Fruit fly (Drosophila melanogaster) whole organism, embryonic: ENCODE measurements around the gene CG12592.

Source experiments
- Antp ChIP-seq: fragments of 200-800 bp; sonication (Bioruptor generic); optimal IDR thresholded peaks from 3 replicates; lab custom pipeline; 2016; ENCODE audit warnings: missing biosample characterization, missing genetic modification characterization
- CG12236 ChIP-seq: fragments of 200-800 bp; sonication (Bioruptor generic); optimal IDR thresholded peaks from 2 replicates; lab custom pipeline; 2016; ENCODE audit warnings: missing biosample characterization, missing genetic modification characterization
- CG12769 ChIP-seq: fragments of 200-800 bp; sonication (Bioruptor generic); optimal IDR thresholded peaks from 2 replicates; lab custom pipeline; 2019; ENCODE audit warnings: missing biosample characterization, mild to moderate bottlenecking, missing genetic modification characterization, moderate library complexity
- CG14710 ChIP-seq: fragments of 200-800 bp; sonication (Bioruptor generic); optimal IDR thresholded peaks from 3 replicates; lab custom pipeline; 2019; ENCODE audit warnings: missing biosample characterization, mild to moderate bottlenecking, missing genetic modification characterization, moderate library complexity
- CG15479 ChIP-seq: fragments of 200-800 bp; sonication (Bioruptor generic); optimal IDR thresholded peaks from 3 replicates; lab custom pipeline; 2019; ENCODE audit warnings: missing biosample characterization, mild to moderate bottlenecking, missing genetic modification characterization, moderate library complexity
- CG15696 ChIP-seq: fragments of 200-800 bp; sonication (Bioruptor generic); optimal IDR thresholded peaks from 2 replicates; lab custom pipeline; 2019; ENCODE audit warnings: missing biosample characterization, mild to moderate bottlenecking, missing genetic modification characterization, moderate library complexity
- CG18619 ChIP-seq: fragments of 200-800 bp; sonication (Bioruptor generic); optimal IDR thresholded peaks from 3 replicates; lab custom pipeline; 2017; ENCODE audit warnings: missing biosample characterization, mild to moderate bottlenecking, missing genetic modification characterization
- CG3163 ChIP-seq: fragments of 200-800 bp; sonication (Bioruptor generic); optimal IDR thresholded peaks from 3 replicates; lab custom pipeline; 2016; ENCODE audit warnings: missing biosample characterization, missing genetic modification characterization
- CG32772 ChIP-seq: fragments of 200-800 bp; sonication (Bioruptor generic); IDR thresholded peaks from 2 replicates; pipeline ENCODE4 v1.3.6; 2022; ENCODE audit warnings: missing biosample characterization, missing genetic modification characterization
- CG4360 ChIP-seq: fragments of 200-800 bp; sonication (Bioruptor generic); IDR thresholded peaks from 2 replicates; pipeline ENCODE4 v1.3.6; 2022; ENCODE audit warnings: missing biosample characterization, missing genetic modification characterization
- CG6813 ChIP-seq: fragments of 200-800 bp; sonication (Bioruptor generic); optimal IDR thresholded peaks from 2 replicates; lab custom pipeline; 2017; ENCODE audit warnings: missing biosample characterization, missing genetic modification characterization, mild to moderate bottlenecking, moderate library complexity, missing genetic modification reagents
- CG7556 ChIP-seq: fragments of 200-800 bp; sonication (Bioruptor generic); optimal IDR thresholded peaks from 2 replicates; lab custom pipeline; 2017; ENCODE audit warnings: missing biosample characterization, mild to moderate bottlenecking, missing genetic modification characterization
- CG7745 ChIP-seq: fragments of 200-800 bp; sonication (Bioruptor generic); optimal IDR thresholded peaks from 2 replicates; lab custom pipeline; 2018; ENCODE audit warnings: missing biosample characterization, mild to moderate bottlenecking, missing genetic modification characterization, moderate library complexity
- CG8388 ChIP-seq: fragments of 200-800 bp; sonication (Bioruptor generic); optimal IDR thresholded peaks from 2 replicates; lab custom pipeline; 2019; ENCODE audit warnings: missing biosample characterization, mild to moderate bottlenecking, missing genetic modification characterization, moderate library complexity
- CG8765 ChIP-seq: fragments of 200-800 bp; sonication (Bioruptor generic); IDR thresholded peaks from 2 replicates; pipeline ENCODE4 v1.3.6; 2022; ENCODE audit warnings: missing biosample characterization, missing genetic modification characterization
- CG9797 ChIP-seq: fragments of 200-800 bp; sonication (Bioruptor generic); optimal IDR thresholded peaks from 3 replicates; lab custom pipeline; 2018; ENCODE audit warnings: missing biosample characterization, mild to moderate bottlenecking, missing genetic modification characterization
- Deaf1 ChIP-seq: fragments of 200-800 bp; optimal IDR thresholded peaks from 3 replicates; lab custom pipeline; 2019; ENCODE audit warnings: missing biosample characterization, mild to moderate bottlenecking, missing genetic modification characterization, moderate library complexity
- Dip2 ChIP-seq: fragments of 200-800 bp; sonication (Bioruptor generic); IDR thresholded peaks from 2 replicates; pipeline ENCODE4 v1.3.6; 2022; ENCODE audit warnings: missing biosample characterization, missing genetic modification characterization
- HmgZ ChIP-seq: fragments of 200-800 bp; sonication (Bioruptor generic); optimal IDR thresholded peaks from 2 replicates; lab custom pipeline; 2018; ENCODE audit warnings: missing biosample characterization, mild to moderate bottlenecking, missing genetic modification characterization
- Hr78 ChIP-seq, 2 experiments: fragments of 200-800 bp in 1 of 2; fragments of >200 bp in 1 of 2; sonication (Bioruptor generic) in 1 of 2; optimal IDR thresholded peaks; 2 replicates each; lab custom pipeline; 2017 to 2019; ENCODE audit warnings: missing biosample characterization in 2 of 2, missing genetic modification characterization in 2 of 2, mild to moderate bottlenecking in 1 of 2, moderate library complexity in 1 of 2
- Nf-YA ChIP-seq: fragments of 200-800 bp; sonication (Bioruptor generic); IDR thresholded peaks from 2 replicates; pipeline ENCODE4 v1.3.6; 2022; ENCODE audit warnings: missing biosample characterization, missing genetic modification characterization
- Oaz ChIP-seq: fragments of 200-800 bp; sonication (Bioruptor generic); IDR thresholded peaks from 2 replicates; pipeline ENCODE4 v1.3.6; 2022; ENCODE audit warnings: missing biosample characterization, missing genetic modification characterization
- Opbp ChIP-seq: fragments of 200-800 bp; sonication (Bioruptor generic); IDR thresholded peaks from 3 replicates; pipeline ENCODE4 v1.3.6; 2022; ENCODE audit warnings: missing biosample characterization, missing genetic modification characterization; ENCODE audit not compliant: partially characterized antibody
- Sox100B ChIP-seq: fragments of 200-800 bp; sonication (Bioruptor generic); optimal IDR thresholded peaks from 3 replicates; lab custom pipeline; 2018; ENCODE audit warnings: missing biosample characterization, mild to moderate bottlenecking, missing genetic modification characterization
- Sry-β ChIP-seq: fragments of 200-800 bp; sonication (Bioruptor generic); optimal IDR thresholded peaks from 2 replicates; lab custom pipeline; 2018; ENCODE audit warnings: missing biosample characterization, mild to moderate bottlenecking, missing genetic modification characterization, moderate library complexity
- Taf1 ChIP-seq: fragments of 200-800 bp; sonication (Bioruptor generic); IDR thresholded peaks from 2 replicates; pipeline ENCODE4 v1.3.6; 2022; ENCODE audit warnings: missing biosample characterization, missing genetic modification characterization
- Xbp1 ChIP-seq: fragments of 200-800 bp; sonication (Bioruptor generic); optimal IDR thresholded peaks from 3 replicates; lab custom pipeline; 2016; ENCODE audit warnings: missing biosample characterization, mild to moderate bottlenecking, missing genetic modification characterization
- ap ChIP-seq: fragments of 200-800 bp; sonication (Bioruptor generic); IDR thresholded peaks from 2 replicates; pipeline ENCODE4 v1.3.6; 2022; ENCODE audit warnings: missing biosample characterization, missing genetic modification characterization
- bbx ChIP-seq: fragments of 200-800 bp; sonication (Bioruptor generic); IDR thresholded peaks from 2 replicates; pipeline ENCODE4 v1.3.6; 2022; ENCODE audit warnings: missing biosample characterization, missing genetic modification characterization; ENCODE audit not compliant: partially characterized antibody
- crol ChIP-seq: fragments of 200-800 bp; sonication (Bioruptor generic); IDR thresholded peaks from 2 replicates; pipeline ENCODE4 v1.3.6; 2022; ENCODE audit warnings: missing biosample characterization, missing genetic modification characterization
- fd96Cb ChIP-seq: fragments of 200-800 bp; sonication (Bioruptor generic); optimal IDR thresholded peaks from 2 replicates; lab custom pipeline; 2018; ENCODE audit warnings: missing biosample characterization, mild to moderate bottlenecking, missing genetic modification characterization, moderate library complexity
- ftz-f1 ChIP-seq: fragments of 200-800 bp; sonication (Bioruptor generic); optimal IDR thresholded peaks from 2 replicates; lab custom pipeline; 2016; ENCODE audit warnings: missing biosample characterization, missing genetic modification characterization
- hb ChIP-seq: fragments of 200-800 bp; sonication (Bioruptor generic); IDR thresholded peaks from 3 replicates; pipeline ENCODE4 v1.3.6; 2022; ENCODE audit warnings: missing biosample characterization, missing genetic modification characterization; ENCODE audit not compliant: partially characterized antibody
- her ChIP-seq: fragments of 200-800 bp; sonication (Bioruptor generic); optimal IDR thresholded peaks from 2 replicates; lab custom pipeline; 2016; ENCODE audit warnings: missing biosample characterization, missing genetic modification characterization
- insv ChIP-seq, 2 experiments: fragments of 200-800 bp; sonication (Bioruptor generic); optimal IDR thresholded peaks; 3 replicates each; lab custom pipeline; 2016 to 2018; ENCODE audit warnings: missing biosample characterization in 2 of 2, missing genetic modification characterization in 2 of 2
- inv ChIP-seq: fragments of 200-800 bp; sonication (Bioruptor generic); IDR thresholded peaks from 2 replicates; pipeline ENCODE4 v1.3.6; 2022; ENCODE audit warnings: missing biosample characterization, missing genetic modification characterization; ENCODE audit not compliant: partially characterized antibody
- kay ChIP-seq: fragments of 200-800 bp; sonication (Bioruptor generic); optimal IDR thresholded peaks from 2 replicates; lab custom pipeline; 2016; ENCODE audit warnings: missing biosample characterization, missing genetic modification characterization
- lbe ChIP-seq: fragments of 200-800 bp; sonication (Bioruptor generic); optimal IDR thresholded peaks from 2 replicates; lab custom pipeline; 2016; ENCODE audit warnings: missing biosample characterization, mild to moderate bottlenecking, missing genetic modification characterization
- lola ChIP-seq, 3 experiments: fragments of >200 bp in 2 of 3; fragments of 200-800 bp in 1 of 3; sonication (Bioruptor generic) in 1 of 3; optimal IDR thresholded peaks; 2 replicates each; lab custom pipeline; 2017 to 2019; ENCODE audit warnings: missing biosample characterization in 3 of 3, missing genetic modification characterization in 3 of 3, mild to moderate bottlenecking in 1 of 3, moderate library complexity in 1 of 3
- nerfin-1 ChIP-seq: fragments of 200-800 bp; sonication (Bioruptor generic); optimal IDR thresholded peaks from 3 replicates; lab custom pipeline; 2019; ENCODE audit warnings: missing biosample characterization, mild to moderate bottlenecking, missing genetic modification characterization, moderate library complexity
- nom ChIP-seq: fragments of 200-800 bp; sonication (Bioruptor generic); optimal IDR thresholded peaks from 2 replicates; lab custom pipeline; 2017; ENCODE audit warnings: missing biosample characterization, missing genetic modification characterization, mild to moderate bottlenecking, moderate library complexity, missing genetic modification reagents
- peb ChIP-seq: fragments of 200-800 bp; sonication (Bioruptor generic); IDR thresholded peaks from 2 replicates; pipeline ENCODE4 v1.3.6; 2022; ENCODE audit warnings: missing biosample characterization, missing genetic modification characterization
- psq ChIP-seq: fragments of 200-800 bp; sonication (Bioruptor generic); optimal IDR thresholded peaks from 2 replicates; lab custom pipeline; 2017; ENCODE audit warnings: missing biosample characterization, missing genetic modification characterization
- ranshi ChIP-seq: fragments of 200-800 bp; sonication (Bioruptor generic); IDR thresholded peaks from 2 replicates; pipeline ENCODE4 v1.3.6; 2022; ENCODE audit warnings: missing biosample characterization, missing genetic modification characterization
- rib ChIP-seq: fragments of 200-800 bp; sonication (Bioruptor generic); IDR thresholded peaks from 2 replicates; pipeline ENCODE4 v1.3.6; 2022; ENCODE audit warnings: missing biosample characterization, missing genetic modification characterization
- ro ChIP-seq: fragments of 200-800 bp; sonication (Bioruptor generic); IDR thresholded peaks from 2 replicates; pipeline ENCODE4 v1.3.6; 2022; ENCODE audit warnings: missing biosample characterization, missing genetic modification characterization
- sr ChIP-seq: fragments of 200-800 bp; sonication (Bioruptor generic); IDR thresholded peaks from 3 replicates; pipeline ENCODE4 v1.3.6; 2022; ENCODE audit warnings: missing biosample characterization, missing genetic modification characterization
- sug ChIP-seq: fragments of 200-800 bp; optimal IDR thresholded peaks from 2 replicates; lab custom pipeline; 2019; ENCODE audit warnings: missing biosample characterization, mild to moderate bottlenecking, missing genetic modification characterization, moderate library complexity

CG12592 gene

dm6 chr3R:10350741-10351629, 12.8 kb downstream of the CG12592 start (continued):
- peak; percentile 30 for TF ChIP-seq CG3163 (GFP tag; lab: Kevin White, UChicago)
- peak; percentile 71 for TF ChIP-seq HmgZ (tag; lab: Kevin White, UChicago)
- TF ChIP-seq Sox100B (GFP tag; lab: Kevin White, UChicago), result peak; percentile 79
- TF ChIP-seq CG12236, result peak; percentile 38
- peak; percentile 81 for TF ChIP-seq CG18619 (GFP tag; lab: Kevin White, UChicago)
- TF ChIP-seq lola (GFP tag; optimal IDR thresholded peaks at IDR 0.05; lab: Kevin White, UChicago), result peak in 1 of 3 experiments; percentile 1
- TF ChIP-seq ftz-f1 (GFP tag; lab: Kevin White, UChicago), result peak; percentile 56
- TF ChIP-seq bbx (GFP tag; lab: Robert Waterston, UW), result no peak
- peak; percentile 64 for TF ChIP-seq CG8388 (GFP tag; lab: Kevin White, UChicago)
- TF ChIP-seq crol (GFP tag; lab: Robert Waterston, UW), result no peak
- TF ChIP-seq nerfin-1 (tag; lab: Kevin White, UChicago), result peak; percentile 32
- no peak for TF ChIP-seq CG9797 (GFP tag; lab: Kevin White, UChicago)
- peak; percentile 23 for TF ChIP-seq psq (GFP tag; lab: Kevin White, UChicago)
- TF ChIP-seq CG15696, result peak; percentile 18
- TF ChIP-seq CG14710 (tag; lab: Kevin White, UChicago), result peak; percentile 18
- TF ChIP-seq CG4360, result no peak
- TF ChIP-seq CG12769 (tag; lab: Kevin White, UChicago), result peak; percentile 43
- TF ChIP-seq nom (GFP tag; lab: Kevin White, UChicago), result no peak
- peak; percentile 51 for TF ChIP-seq sug (tag; lab: Kevin White, UChicago)
- TF ChIP-seq CG32772, result no peak
- TF ChIP-seq Sry-β (GFP tag; lab: Kevin White, UChicago), result peak; percentile 7
- TF ChIP-seq Opbp (GFP tag; lab: Robert Waterston, UW), result no peak
- peak; percentile 62 for TF ChIP-seq CG6813 (GFP tag; lab: Kevin White, UChicago)
- TF ChIP-seq inv, result no peak
- TF ChIP-seq ranshi (GFP tag; lab: Robert Waterston, UW), result no peak
- TF ChIP-seq lbe (GFP tag; lab: Kevin White, UChicago), result peak; percentile 77
- TF ChIP-seq sr (GFP tag; lab: Robert Waterston, UW), result no peak
- peak; percentile 60 for TF ChIP-seq Deaf1
- TF ChIP-seq Hr78 (GFP tag; optimal IDR thresholded peaks at IDR 0.05; lab: Kevin White, UChicago), result peak in 1 of 2 experiments; percentile 13
- no peak for TF ChIP-seq Dip2 (GFP tag; lab: Robert Waterston, UW)
- no peak for TF ChIP-seq CG8765
- peak; percentile 54 for TF ChIP-seq Antp
- TF ChIP-seq CG7556 (GFP tag; lab: Kevin White, UChicago), result peak; percentile 91
- peak; percentile 80 for TF ChIP-seq Xbp1 (GFP tag; lab: Kevin White, UChicago)
- TF ChIP-seq ap (GFP tag; lab: Robert Waterston, UW), result no peak
- no peak for TF ChIP-seq hb (GFP tag; lab: Robert Waterston, UW)
- no peak for TF ChIP-seq rib
- TF ChIP-seq ro (GFP tag; lab: Robert Waterston, UW), result no peak
- peak; percentile 53 for TF ChIP-seq her
- TF ChIP-seq Nf-YA (GFP tag; lab: Robert Waterston, UW), result no peak
- TF ChIP-seq Taf1 (GFP tag; lab: Robert Waterston, UW), result no peak
- peak; percentile 49 for TF ChIP-seq CG7745 (tag; lab: Kevin White, UChicago)
- TF ChIP-seq peb (GFP tag; lab: Robert Waterston, UW), result no peak
- TF ChIP-seq insv (GFP tag; optimal IDR thresholded peaks at IDR 0.05; lab: Kevin White, UChicago), result peak in 1 of 2 experiments; percentile 23
- peak; percentile 66 for TF ChIP-seq fd96Cb
- peak; percentile 18 for TF ChIP-seq kay
- no peak for TF ChIP-seq CG15479 (GFP tag; lab: Kevin White, UChicago)
- TF ChIP-seq Oaz (GFP tag; lab: Robert Waterston, UW), result no peak
